Worm (Caenorhabditis elegans): Measurements from ENCODE around the gene F33A8.4.

Gene F33A8.4

ce11 chrII:11042878-11043331, 5.9 kb downstream of the F33A8.4 start (continued):
- TF ChIP-seq nhr-237 (tag; optimal IDR thresholded peaks at IDR 0.05) (no peak), lsy-2 (tag; optimal IDR thresholded peaks at IDR 0.05) (peak; percentile 54 to 75), aha-1 (tag) (peak; percentile 100), ces-1 (GFP tag; optimal IDR thresholded peaks at IDR 0.05) (no peak), cey-2 (tag; optimal IDR thresholded peaks at IDR 0.05; ENCODE audit: borderline replicate concordance, insufficient read depth) (no peak), arid-1 (GFP tag; conservative IDR thresholded peaks at IDR 0.05) (peak; percentile 32; the same call in 1 of the 2 replicates), nhr-77 (tag; optimal IDR thresholded peaks at IDR 0.05) (peak; percentile 80)

- peak; percentile 52 for TF ChIP-seq nhr-11 (tag; optimal IDR thresholded peaks at IDR 0.05)
- no peak for TF ChIP-seq F49E8.2 (tag; optimal IDR thresholded peaks at IDR 0.05; ENCODE audit: borderline replicate concordance)
- TF ChIP-seq F26F4.8 (GFP tag; conservative IDR thresholded peaks at IDR 0.05): no peak
- no peak for TF ChIP-seq lin-13 (GFP tag; optimal IDR thresholded peaks at IDR 0.05)
- TF ChIP-seq daf-8 (GFP tag; IDR thresholded peaks at IDR 0.05): no peak
- no peak for TF ChIP-seq pha-4 (GFP tag; IDR thresholded peaks at IDR 0.05)
- TF ChIP-seq pha-4 (tag; optimal IDR thresholded peaks at IDR 0.05): no peak
- TF ChIP-seq set-16 (GFP tag; IDR thresholded peaks at IDR 0.05): peak; percentile 28
- no peak for TF ChIP-seq nhr-6 (tag; optimal IDR thresholded peaks at IDR 0.05)
- no peak for TF ChIP-seq gei-8 (GFP tag; optimal IDR thresholded peaks at IDR 0.05)
- no peak for TF ChIP-seq T20F7.1 (GFP tag; optimal IDR thresholded peaks at IDR 0.05)
- TF ChIP-seq pqm-1 (tag; optimal IDR thresholded peaks at IDR 0.05): no peak
- peak; percentile 9 for TF ChIP-seq dpl-1 (GFP tag; optimal IDR thresholded peaks at IDR 0.05)
- TF ChIP-seq egl-27 (tag; optimal IDR thresholded peaks at IDR 0.05): no peak
- peak; percentile 61 for TF ChIP-seq ceh-28 (tag; optimal IDR thresholded peaks at IDR 0.05)
- TF ChIP-seq ZK337.2 (GFP tag; IDR thresholded peaks at IDR 0.05): no peak
- peak in 1 of 2 experiments; percentile 66 for TF ChIP-seq lsy-2 (tag; optimal IDR thresholded peaks at IDR 0.05)
- TF ChIP-seq unc-62 (GFP tag; optimal IDR thresholded peaks at IDR 0.05 in 1 of 2): peak in 1 of 2 experiments; percentile 93
- TF ChIP-seq unc-62 (tag; optimal IDR thresholded peaks at IDR 0.05): no peak
- no peak for TF ChIP-seq snpc-1.2 (GFP tag; IDR thresholded peaks at IDR 0.05)
- TF ChIP-seq hlh-11 (tag; optimal IDR thresholded peaks at IDR 0.05): peak; percentile 49
- TF ChIP-seq dmd-6 (GFP tag; IDR thresholded peaks at IDR 0.05): no peak
- peak; percentile 62; the same call in 1 of the 2 replicates for TF ChIP-seq hmg-1.1 (GFP tag; IDR thresholded peaks at IDR 0.05)
- TF ChIP-seq lin-38 (GFP tag; IDR thresholded peaks at IDR 0.05): peak; percentile 26; the same call in 1 of the 2 replicates
- TF ChIP-seq rbr-2 (tag; optimal IDR thresholded peaks at IDR 0.05): peak; percentile 16
- TF ChIP-seq spr-3 (GFP tag; optimal IDR thresholded peaks at IDR 0.05): no peak
- TF ChIP-seq zfp-3 (GFP tag; conservative IDR thresholded peaks at IDR 0.05): no peak
- 0 out of 2 replicates have a peak, but pooled peaks have one; percentile 44 for TF ChIP-seq egl-43 (GFP tag; IDR thresholded peaks at IDR 0.05)
- no peak for TF ChIP-seq mxl-3 (GFP tag; optimal IDR thresholded peaks at IDR 0.05)
- no peak for TF ChIP-seq hif-1 (tag; optimal IDR thresholded peaks at IDR 0.05)
- TF ChIP-seq mdl-1 (tag; optimal IDR thresholded peaks at IDR 0.05): no peak
- no peak for TF ChIP-seq nhr-102 (tag; optimal IDR thresholded peaks at IDR 0.05)
- peak; percentile 91 for TF ChIP-seq hlh-30 (tag; optimal IDR thresholded peaks at IDR 0.05; ENCODE audit: insufficient read depth)
Observed at ce11 chrII:11041846-11042262, 7.0 kb downstream of the F33A8.4 start.

ce11 chrII:11041027-11041426, 7.8 kb downstream of the F33A8.4 start, which contains the start of gene cey-1:
Gene cey-1, minus strand, starts transcription at chrII:11041206.
- no peak for TF ChIP-seq saeg-2 (GFP tag; IDR thresholded peaks at IDR 0.05)
- no peak for TF ChIP-seq snpc-4 (tag; optimal IDR thresholded peaks at IDR 0.05)
- TF ChIP-seq tag-97 (GFP tag; IDR thresholded peaks at IDR 0.05): no peak
- no peak for TF ChIP-seq mes-2 (tag; optimal IDR thresholded peaks at IDR 0.05; ENCODE audit: poor library complexity, severe bottlenecking)
- peak; percentile 90 for TF ChIP-seq aha-1 (tag)
- TF ChIP-seq nhr-28 (tag; optimal IDR thresholded peaks at IDR 0.05): no peak
- no peak for TF ChIP-seq lin-15B (tag; optimal IDR thresholded peaks at IDR 0.05)
- no peak for TF ChIP-seq dmd-6 (GFP tag; IDR thresholded peaks at IDR 0.05)
